Fruit fly (Drosophila melanogaster) Kc167 (cell line): ENCODE results near the gene Tgs1.

Experiments
- Sin3A ChIP-seq: fragments of >200 bp; optimal IDR thresholded peaks from 2 replicates; lab custom pipeline; 2018; ENCODE audit warnings: missing external identifiers
- insv ChIP-seq: fragments of >200 bp; optimal IDR thresholded peaks from 3 replicates; lab custom pipeline; 2018; ENCODE audit warnings: missing external identifiers
- ttk ChIP-seq: sonication (Bioruptor generic); optimal IDR thresholded peaks from 2 replicates; lab custom pipeline; 2017; ENCODE audit warnings: missing external identifiers

DNA sequence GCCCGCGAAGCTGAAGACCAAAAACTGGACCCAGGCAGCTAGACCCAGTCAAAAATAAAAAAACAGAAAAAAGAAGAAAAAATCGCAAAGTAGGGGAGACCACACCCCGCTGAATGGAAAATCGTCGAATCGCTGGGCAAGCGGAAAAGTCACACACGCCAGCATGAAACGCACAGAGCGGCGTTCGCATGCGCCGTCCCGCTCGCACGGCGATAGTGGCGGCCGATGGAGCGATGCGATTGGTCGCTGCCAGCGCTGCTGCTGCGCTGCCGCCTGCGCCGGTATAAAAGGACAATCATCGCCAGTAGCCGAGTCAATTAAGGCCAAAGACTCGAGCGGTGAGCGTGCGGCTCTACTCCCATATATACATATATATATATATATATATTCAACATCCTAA, 19.5 kb upstream of the Tgs1 start, which contains the start of gene repo:
- no peak for TF ChIP-seq ttk (lab: Kevin White, UChicago)
- TF ChIP-seq Sin3A, result no peak
- TF ChIP-seq insv (lab: Kevin White, UChicago), result no peak
